Worm (Caenorhabditis elegans) whole organism, young adult: Measurements from ENCODE around the gene acl-12.

Source experiments
- B0261.1 ChIP-seq: sonication (generic microtip); optimal IDR thresholded peaks from 2 replicates; lab custom pipeline; 2016; ENCODE audit warnings: mild to moderate bottlenecking, missing genetic modification characterization, moderate library complexity, missing compliant biosample characterization
- C17E4.6 ChIP-seq: fragments of 200-800 bp; sonication (Bioruptor generic); IDR thresholded peaks from 2 replicates; pipeline ENCODE4 v1.3.6; 2022; ENCODE audit warnings: missing genetic modification reagents, missing genetic modification characterization, missing compliant biosample characterization
- F10E7.11 ChIP-seq: sonication (generic microtip); optimal IDR thresholded peaks from 2 replicates; lab custom pipeline; 2017; ENCODE audit warnings: mild to moderate bottlenecking, missing genetic modification characterization, moderate library complexity, missing compliant biosample characterization
- F22D6.2 ChIP-seq: sonication (generic microtip); optimal IDR thresholded peaks from 2 replicates; lab custom pipeline; 2016; ENCODE audit warnings: mild to moderate bottlenecking, missing genetic modification characterization, missing compliant biosample characterization
- F37B4.10 ChIP-seq: fragments of 200-800 bp; sonication (Bioruptor generic); IDR thresholded peaks from 2 replicates; pipeline ENCODE4 v1.3.6; 2022; ENCODE audit warnings: missing genetic modification characterization, missing compliant biosample characterization
- F39B2.1 ChIP-seq: fragments of 200-800 bp; sonication (Bioruptor generic); IDR thresholded peaks from 2 replicates; pipeline ENCODE4 v1.3.6; 2022; ENCODE audit warnings: missing genetic modification reagents, missing genetic modification characterization, missing compliant biosample characterization
- F55B11.4 ChIP-seq: sonication (generic microtip); optimal IDR thresholded peaks from 2 replicates; lab custom pipeline; 2016; ENCODE audit warnings: missing compliant biosample characterization, missing genetic modification characterization, borderline replicate concordance; ENCODE audit not compliant: insufficient read depth
- Y53G8AR.9 ChIP-seq: fragments of 200-800 bp; sonication (Bioruptor generic); conservative IDR thresholded peaks from 2 replicates; pipeline ENCODE4 v1.3.6; 2022; ENCODE audit warnings: missing genetic modification reagents, missing genetic modification characterization, missing compliant biosample characterization
- Y56A3A.18 ChIP-seq: fragments of 200-800 bp; sonication (Bioruptor generic); IDR thresholded peaks from 2 replicates; pipeline ENCODE4 v1.3.6; 2022; ENCODE audit warnings: missing genetic modification reagents, missing genetic modification characterization, missing compliant biosample characterization
- ZK185.1 ChIP-seq: sonication (generic microtip); optimal IDR thresholded peaks from 2 replicates; lab custom pipeline; 2016; ENCODE audit warnings: mild to moderate bottlenecking, missing genetic modification characterization, missing compliant biosample characterization; ENCODE audit not compliant: poor library complexity, severe bottlenecking
- akir-1 ChIP-seq: fragments of 200-800 bp; sonication (Bioruptor generic); optimal IDR thresholded peaks from 2 replicates; lab custom pipeline; 2018; ENCODE audit warnings: mild to moderate bottlenecking, missing genetic modification characterization, moderate library complexity, missing compliant biosample characterization
- attf-3 ChIP-seq: fragments of 200-800 bp; sonication (Bioruptor generic); conservative IDR thresholded peaks from 2 replicates; pipeline ENCODE4 v1.3.6; 2022; ENCODE audit warnings: missing genetic modification reagents, missing genetic modification characterization, missing compliant biosample characterization
- bed-2 ChIP-seq: fragments of 200-800 bp; sonication (Bioruptor generic); IDR thresholded peaks from 2 replicates; pipeline ENCODE4 v1.3.6; 2022; ENCODE audit warnings: missing genetic modification reagents, missing genetic modification characterization, missing compliant biosample characterization
- ccch-3 ChIP-seq: fragments of 200-800 bp; sonication (Bioruptor generic); optimal IDR thresholded peaks from 2 replicates; lab custom pipeline; 2018; ENCODE audit warnings: mild to moderate bottlenecking, missing genetic modification characterization, missing compliant biosample characterization
- cebp-1 ChIP-seq, 2 experiments: fragments of 200-800 bp in 1 of 2; sonication (Bioruptor generic) in 1 of 2; sonication (generic microtip) in 1 of 2; IDR thresholded peaks in 1 of 2; optimal IDR thresholded peaks in 1 of 2; 2 replicates each; pipeline versions ENCODE4 v1.3.6 to Lab custom; 2017 to 2022; ENCODE audit warnings: missing compliant biosample characterization in 2 of 2, missing genetic modification characterization in 2 of 2, mild to moderate bottlenecking in 1 of 2, missing genetic modification reagents in 1 of 2, moderate library complexity in 1 of 2
- cebp-2 ChIP-seq: fragments of 200-800 bp; sonication (Bioruptor generic); IDR thresholded peaks from 2 replicates; pipeline ENCODE4 v1.3.6; 2022; ENCODE audit warnings: missing genetic modification characterization, missing compliant biosample characterization
- ceh-100 ChIP-seq: fragments of 200-800 bp; sonication (Bioruptor generic); IDR thresholded peaks from 2 replicates; pipeline ENCODE4 v1.3.6; 2022; ENCODE audit warnings: missing genetic modification reagents, missing genetic modification characterization, missing compliant biosample characterization
- ceh-27 ChIP-seq: fragments of 200-800 bp; sonication (Bioruptor generic); optimal IDR thresholded peaks from 2 replicates; lab custom pipeline; 2018; ENCODE audit warnings: mild to moderate bottlenecking, missing genetic modification characterization, moderate library complexity, missing compliant biosample characterization
- ceh-58 ChIP-seq: fragments of 200-800 bp; sonication (Bioruptor generic); IDR thresholded peaks from 2 replicates; pipeline ENCODE4 v1.3.6; 2022; ENCODE audit warnings: missing genetic modification characterization, missing compliant biosample characterization
- ceh-79 ChIP-seq: sonication (generic microtip); optimal IDR thresholded peaks from 2 replicates; lab custom pipeline; 2017; ENCODE audit warnings: mild to moderate bottlenecking, missing genetic modification characterization, missing compliant biosample characterization
- chd-7 ChIP-seq: sonication (generic microtip); optimal IDR thresholded peaks from 2 replicates; lab custom pipeline; 2016; ENCODE audit warnings: mild to moderate bottlenecking, missing genetic modification characterization, moderate library complexity, missing compliant biosample characterization
- dox-1 ChIP-seq: fragments of 200-800 bp; sonication (Bioruptor generic); IDR thresholded peaks from 2 replicates; pipeline ENCODE4 v1.3.6; 2022; ENCODE audit warnings: missing genetic modification reagents, missing genetic modification characterization, missing compliant biosample characterization
- fkh-3 ChIP-seq: sonication (generic microtip); optimal IDR thresholded peaks from 2 replicates; lab custom pipeline; 2016; ENCODE audit warnings: mild to moderate bottlenecking, missing genetic modification characterization, missing compliant biosample characterization
- hmg-20 ChIP-seq: fragments of 200-800 bp; sonication (Bioruptor generic); IDR thresholded peaks from 2 replicates; pipeline ENCODE4 v1.3.6; 2022; ENCODE audit warnings: missing genetic modification reagents, missing genetic modification characterization, missing compliant biosample characterization
- hrde-1 ChIP-seq: sonication (generic microtip); optimal IDR thresholded peaks from 2 replicates; lab custom pipeline; 2016; ENCODE audit warnings: missing genetic modification characterization, mild to moderate bottlenecking, missing compliant biosample characterization, moderate library complexity, missing genotype, missing genetic modification reagents, borderline replicate concordance
- lin-54 ChIP-seq: fragments of 200-800 bp; sonication (Bioruptor generic); optimal IDR thresholded peaks from 2 replicates; lab custom pipeline; 2018; ENCODE audit warnings: mild to moderate bottlenecking, missing genetic modification characterization, missing compliant biosample characterization
- lsl-1 ChIP-seq: fragments of 200-800 bp; sonication (Bioruptor generic); optimal IDR thresholded peaks from 2 replicates; lab custom pipeline; 2018; ENCODE audit warnings: mild to moderate bottlenecking, missing genetic modification characterization, moderate library complexity, missing compliant biosample characterization
- mes-4 ChIP-seq: sonication (generic microtip); optimal IDR thresholded peaks from 2 replicates; lab custom pipeline; 2016; ENCODE audit warnings: missing genotype, missing genetic modification characterization, missing compliant biosample characterization
- mxl-1 ChIP-seq: sonication (generic microtip); optimal IDR thresholded peaks from 2 replicates; lab custom pipeline; 2016; ENCODE audit warnings: missing genetic modification characterization, missing compliant biosample characterization
- nfya-2 ChIP-seq: fragments of 200-800 bp; sonication (Bioruptor generic); IDR thresholded peaks from 2 replicates; pipeline ENCODE4 v1.3.6; 2022; ENCODE audit warnings: missing genetic modification reagents, missing genetic modification characterization, missing compliant biosample characterization
- nfyb-1 ChIP-seq: fragments of 200-800 bp; sonication (Bioruptor generic); IDR thresholded peaks from 2 replicates; pipeline ENCODE4 v1.3.6; 2022; ENCODE audit warnings: missing genetic modification reagents, missing genetic modification characterization, missing compliant biosample characterization
- nhr-120 ChIP-seq: fragments of 200-800 bp; sonication (Bioruptor generic); IDR thresholded peaks from 2 replicates; pipeline ENCODE4 v1.3.6; 2022; ENCODE audit warnings: missing genetic modification characterization, missing compliant biosample characterization
- nhr-90 ChIP-seq: sonication (generic microtip); optimal IDR thresholded peaks from 2 replicates; lab custom pipeline; 2016; ENCODE audit warnings: missing genotype, mild to moderate bottlenecking, missing genetic modification characterization, missing compliant biosample characterization
- rpc-1 ChIP-seq, 2 experiments: fragments of 150-350 bp in 1 of 2; sonication (generic microtip) in 1 of 2; optimal IDR thresholded peaks; 2 replicates each; lab custom pipeline; 2014 to 2018; ENCODE audit warnings: missing biosample characterization in 1 of 2, missing genetic modification characterization in 1 of 2, missing genetic modification reagents in 1 of 2, missing genotype in 1 of 2
- sdz-38 ChIP-seq: sonication (generic microtip); optimal IDR thresholded peaks from 2 replicates; lab custom pipeline; 2016; ENCODE audit warnings: missing genotype, missing genetic modification characterization, missing compliant biosample characterization
- snpc-3.4 ChIP-seq: sonication (generic microtip); optimal IDR thresholded peaks from 2 replicates; lab custom pipeline; 2017; ENCODE audit warnings: missing genetic modification characterization, mild to moderate bottlenecking, missing compliant biosample characterization, antibody characterized with exemption, moderate library complexity, missing genotype, missing genetic modification reagents
- tbp1 ChIP-seq: fragments of 200-800 bp; sonication (Bioruptor generic); optimal IDR thresholded peaks from 2 replicates; lab custom pipeline; 2018; ENCODE audit warnings: mild to moderate bottlenecking, missing genetic modification characterization, missing compliant biosample characterization
- tlf-1 ChIP-seq: fragments of 200-800 bp; sonication (Bioruptor generic); optimal IDR thresholded peaks from 2 replicates; lab custom pipeline; 2018; ENCODE audit warnings: mild to moderate bottlenecking, missing genetic modification characterization, missing compliant biosample characterization
- xnd-1 ChIP-seq: sonication (generic microtip); optimal IDR thresholded peaks from 2 replicates; lab custom pipeline; 2016; ENCODE audit warnings: missing genotype, missing genetic modification reagents, missing genetic modification characterization, missing compliant biosample characterization
- ztf-22 ChIP-seq: fragments of 200-800 bp; sonication (Bioruptor generic); optimal IDR thresholded peaks from 2 replicates; lab custom pipeline; 2018; ENCODE audit warnings: mild to moderate bottlenecking, missing genetic modification characterization, moderate library complexity, missing compliant biosample characterization

The acl-12 gene

DNA sequence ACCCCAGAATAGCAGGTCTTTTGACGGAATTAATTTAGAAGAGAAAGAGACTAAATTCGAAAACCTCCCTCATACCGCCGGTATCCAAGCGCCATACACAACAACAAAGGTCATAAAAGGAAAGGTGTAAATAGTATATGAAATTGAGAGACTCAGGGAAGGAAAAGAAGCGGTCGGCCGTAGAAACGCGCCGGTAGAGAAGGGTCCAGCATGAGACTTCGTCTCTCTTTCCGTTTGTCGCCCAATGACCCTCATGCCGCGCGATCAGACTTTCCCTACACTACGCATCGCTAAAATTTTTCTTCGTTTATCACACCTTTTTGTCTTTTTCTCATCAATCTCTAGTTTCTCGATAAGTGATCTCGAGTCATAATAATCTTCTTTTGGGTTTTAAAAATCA is 11.9 kb downstream of the acl-12 start:
- TF ChIP-seq lsl-1 (GFP tag; lab: Kevin White, UChicago) (no peak), F22D6.2 (tag; lab: Kevin White, UChicago) (no peak), akir-1 (no peak), Y56A3A.18 (GFP tag; lab: Robert Waterston, UW) (no peak), F10E7.11 (tag; lab: Kevin White, UChicago) (no peak), nfya-2 (GFP tag; lab: Robert Waterston, UW) (no peak), xnd-1 (no peak), F55B11.4 (tag; lab: Kevin White, UChicago) (no peak), sdz-38 (tag; lab: Kevin White, UChicago) (no peak)
- TF ChIP-seq, all 124 proteins: peak for 0

DNA sequence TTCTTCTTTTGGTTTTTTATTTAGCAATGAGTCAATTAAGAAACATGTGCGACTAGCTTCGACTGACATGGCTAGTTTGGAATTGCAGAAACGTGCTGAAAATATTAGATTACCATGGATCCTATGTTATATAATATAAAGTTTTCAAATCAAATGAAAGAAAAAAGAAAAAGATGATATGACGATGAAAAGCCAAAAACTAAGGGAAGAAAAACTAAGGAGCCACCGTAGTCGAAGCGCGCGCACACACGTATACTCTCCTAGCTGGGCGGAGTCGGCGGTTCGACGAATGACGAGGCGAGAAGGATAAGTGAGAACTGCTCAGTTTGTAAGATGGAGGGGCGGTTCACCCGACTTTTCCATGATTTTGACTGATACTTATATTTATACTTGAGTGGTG is 17.6 kb downstream of the acl-12 start, which contains the start of gene mnm-2:
Gene mnm-2, minus strand, starts transcription at position 101 of the 400 bp plus-strand sequence.
- TF ChIP-seq hmg-20 (GFP tag; lab: Robert Waterston, UW) (no peak), ceh-58 (GFP tag; lab: Robert Waterston, UW) (no peak), lin-54 (no peak), fkh-3 (no peak), ceh-27 (GFP tag; lab: Kevin White, UChicago) (no peak)

DNA sequence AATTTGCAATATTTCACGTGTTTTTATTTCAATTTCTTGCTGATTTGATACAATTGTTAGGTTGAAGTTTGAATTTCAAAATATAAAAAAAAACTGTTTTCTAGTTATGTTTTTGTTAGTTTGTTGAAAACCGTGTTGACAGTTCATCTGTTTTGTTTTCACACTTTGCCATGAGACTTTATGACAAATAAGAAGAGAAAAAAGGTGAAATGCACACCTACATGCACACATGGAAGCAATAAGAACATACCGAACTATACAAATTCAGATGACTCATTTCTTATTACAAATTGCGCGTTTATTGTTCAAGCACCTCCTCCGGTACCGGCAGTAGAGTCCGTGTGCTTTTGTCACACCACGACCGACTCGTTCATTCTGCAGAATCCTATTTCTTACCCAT is 21.8 kb downstream of the acl-12 start, which contains the start of gene C10A4.9:
Gene C10A4.9, plus strand, starts transcription at position 301 of the 400 bp plus-strand sequence.
- TF ChIP-seq hrde-1 (tag; lab: Kevin White, UChicago): no peak
- TF ChIP-seq B0261.1 (tag; lab: Kevin White, UChicago): no peak
- no peak for TF ChIP-seq ccch-3 (GFP tag; lab: Kevin White, UChicago)
- TF ChIP-seq bed-2 (GFP tag; lab: Robert Waterston, UW): no peak
- no peak for TF ChIP-seq snpc-3.4 (tag; lab: Kevin White, UChicago)
- TF ChIP-seq F37B4.10 (GFP tag; lab: Robert Waterston, UW): no peak
- TF ChIP-seq ceh-100 (GFP tag; lab: Robert Waterston, UW): no peak
- TF ChIP-seq attf-3 (GFP tag; lab: Robert Waterston, UW): no peak
- no peak for TF ChIP-seq ceh-79 (tag; lab: Kevin White, UChicago)
- TF ChIP-seq F39B2.1: no peak
- TF ChIP-seq tlf-1: no peak
- no peak for TF ChIP-seq cebp-2
- no peak for TF ChIP-seq C17E4.6 (GFP tag; lab: Robert Waterston, UW)
- no peak for TF ChIP-seq sdz-38 (tag; lab: Kevin White, UChicago)
- no peak for TF ChIP-seq ZK185.1 (tag; lab: Kevin White, UChicago)
- TF ChIP-seq nhr-90 (tag; lab: Kevin White, UChicago): no peak

DNA sequence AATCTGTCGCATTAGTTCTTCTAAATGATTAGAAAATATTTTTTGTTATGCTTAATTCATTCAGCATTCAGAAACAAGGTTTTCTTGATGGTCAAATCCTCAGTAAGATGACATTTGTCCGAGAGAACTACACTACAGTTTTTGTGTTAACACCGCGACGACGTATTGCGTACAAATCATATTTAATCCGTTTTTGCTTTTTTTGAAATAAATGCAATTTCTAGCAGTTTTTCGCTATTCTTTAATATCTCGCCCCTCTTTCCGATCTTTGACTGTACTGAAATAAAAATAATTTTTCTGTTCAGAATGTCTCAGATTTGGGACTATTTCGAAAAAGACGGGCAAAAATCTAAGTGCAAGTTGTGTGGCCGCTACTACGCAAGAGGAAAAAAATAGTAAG is 26.3 kb downstream of the acl-12 start, which contains the start of gene C10A4.1:
Gene C10A4.1, plus strand, starts transcription at position 301 of the 400 bp plus-strand sequence.
- TF ChIP-seq nhr-90 (tag; lab: Kevin White, UChicago): no peak
- no peak for TF ChIP-seq lsl-1 (GFP tag; lab: Kevin White, UChicago)
- no peak for TF ChIP-seq nhr-120
- TF ChIP-seq sdz-38 (tag; lab: Kevin White, UChicago): no peak
- no peak for TF ChIP-seq mxl-1 (tag; lab: Kevin White, UChicago)
- TF ChIP-seq Y53G8AR.9 (GFP tag; lab: Robert Waterston, UW): no peak
- no peak for TF ChIP-seq cebp-1 (GFP tag; IDR thresholded peaks at IDR 0.05; lab: Robert Waterston, UW)
- TF ChIP-seq cebp-1 (tag; optimal IDR thresholded peaks at IDR 0.05; lab: Kevin White, UChicago): no peak
- TF ChIP-seq bed-2 (GFP tag; lab: Robert Waterston, UW): no peak
- TF ChIP-seq nfyb-1 (GFP tag; lab: Robert Waterston, UW): no peak
- no peak for TF ChIP-seq mes-4 (tag; lab: Kevin White, UChicago)
- TF ChIP-seq tbp1 (GFP tag; lab: Kevin White, UChicago): no peak
- TF ChIP-seq ztf-22: no peak
- TF ChIP-seq snpc-3.4 (tag; lab: Kevin White, UChicago): no peak
- TF ChIP-seq dox-1 (GFP tag; lab: Robert Waterston, UW): no peak
- no peak for TF ChIP-seq chd-7 (tag; lab: Kevin White, UChicago)
- no peak for TF ChIP-seq rpc-1 (optimal IDR thresholded peaks at IDR 0.05; lab: Kevin White, UChicago)
- no peak for TF ChIP-seq rpc-1 (tag; optimal IDR thresholded peaks at IDR 0.05; lab: Kevin White, UChicago)
